Worm (Caenorhabditis elegans): ENCODE results near the gene rbm-39.

- TF ChIP-seq ceh-48 (tag; optimal IDR thresholded peaks at IDR 0.05) (no peak), sox-2 (GFP tag; IDR thresholded peaks at IDR 0.05) (no peak), tbx-7 (tag; optimal IDR thresholded peaks at IDR 0.05) (no peak), pha-2 (tag; optimal IDR thresholded peaks at IDR 0.05) (no peak), dmd-4 (tag; optimal IDR thresholded peaks at IDR 0.05; ENCODE audit: borderline replicate concordance) (no peak), K09A11.1 (tag; optimal IDR thresholded peaks at IDR 0.05; ENCODE audit: insufficient read depth) (no peak), ref-2 (tag; optimal IDR thresholded peaks at IDR 0.05) (no peak)
Measured at ce11 chrIV:1065569-1065968, 53.1 kb downstream of the rbm-39 start.
